Fruit fly (Drosophila melanogaster): ENCODE data around the gene Yip1d1.

DNA sequence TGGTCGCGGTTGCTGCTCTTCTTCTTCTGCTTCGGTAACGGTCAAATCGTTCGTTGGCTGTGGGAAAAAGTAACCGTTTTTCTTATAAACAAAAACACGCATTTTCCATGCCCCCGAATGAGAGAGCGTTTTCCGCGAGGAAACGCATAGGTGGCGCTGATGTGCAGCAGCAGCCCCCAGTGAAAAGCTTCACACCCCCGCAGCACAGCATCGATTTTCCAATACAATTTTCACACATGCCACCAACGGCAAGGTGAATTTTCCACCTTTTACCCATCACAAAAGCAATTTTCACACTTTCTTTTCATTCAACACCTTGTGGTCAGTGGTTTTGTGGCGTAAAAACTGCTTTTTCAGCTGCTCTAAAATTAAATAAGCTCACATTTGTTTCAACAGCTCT is 3.2 kb upstream of the Yip1d1 start:
- TF ChIP-seq CG8478 (optimal IDR thresholded peaks at IDR 0.05) (no peak), CTCF (optimal IDR thresholded peaks at IDR 0.05) (peak; percentile 83 to 85)
